Worm (Caenorhabditis elegans): Measurements from ENCODE around the gene frpr-18.

ce11 chrV:6882452-6882939 is 12.4 kb downstream of the frpr-18 start:
- TF ChIP-seq unc-39 (tag; optimal IDR thresholded peaks at IDR 0.05), result no peak
- no peak for TF ChIP-seq mep-1 (tag; optimal IDR thresholded peaks at IDR 0.05)
- no peak for TF ChIP-seq lin-32 (GFP tag; optimal IDR thresholded peaks at IDR 0.05)
